Worm (Caenorhabditis elegans): ENCODE measurements around the gene hrde-1.

ce11 chrIII:4157298-4157697 is 18.7 kb downstream of the hrde-1 start, which contains the start of gene C16C10.9:
- TF ChIP-seq elt-2 (tag; optimal IDR thresholded peaks at IDR 0.05) (no peak), nhr-77 (tag; optimal IDR thresholded peaks at IDR 0.05) (no peak), mab-9 (GFP tag; IDR thresholded peaks at IDR 0.05) (no peak)

Data from whole organism, L1 larva.